Fruit fly (Drosophila melanogaster): ENCODE results near the gene Acbp4.

Acbp4 gene

DNA sequence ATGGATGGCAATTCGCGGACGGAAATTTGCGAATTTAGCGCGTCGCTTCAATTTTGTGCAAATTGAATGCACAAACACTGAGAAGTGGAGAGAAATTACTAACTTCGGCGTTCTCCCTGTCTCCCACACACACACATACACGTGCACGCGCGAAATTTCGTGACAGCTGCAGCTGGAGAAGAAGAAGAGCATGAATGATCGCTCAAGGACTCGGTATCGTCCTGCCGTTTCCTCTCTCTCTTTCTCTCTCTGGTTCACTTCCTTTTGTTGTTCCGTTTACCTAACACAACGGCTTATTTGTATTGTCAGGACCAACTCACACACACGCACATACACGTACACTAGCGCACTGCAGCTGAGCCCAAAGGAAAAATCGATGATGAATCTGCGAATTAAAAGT is 28.2 kb upstream of the Acbp4 start (continued):
- no peak; the same call in 1 of the 2 replicates for TF ChIP-seq ara (GFP tag; IDR thresholded peaks at IDR 0.05)
- no peak for TF ChIP-seq CG1647 (GFP tag; optimal IDR thresholded peaks at IDR 0.05)
- TF ChIP-seq Trl (optimal IDR thresholded peaks at IDR 0.05) = peak in 1 of 2 experiments; percentile 25
- no peak for TF ChIP-seq Trl (GFP tag; optimal IDR thresholded peaks at IDR 0.05)
- TF ChIP-seq crc (GFP tag; optimal IDR thresholded peaks at IDR 0.05) = no peak
- no peak for TF ChIP-seq CG12391 (tag; optimal IDR thresholded peaks at IDR 0.05)
- TF ChIP-seq CG5245 (GFP tag; optimal IDR thresholded peaks at IDR 0.05) = no peak
- no peak for TF ChIP-seq Max (GFP tag; optimal IDR thresholded peaks at IDR 0.05)
- TF ChIP-seq ac (GFP tag; optimal IDR thresholded peaks at IDR 0.05) = peak; percentile 47
- no peak for TF ChIP-seq pho (GFP tag; optimal IDR thresholded peaks at IDR 0.05)
- TF ChIP-seq CG11456 (GFP tag; IDR thresholded peaks at IDR 0.05) = no peak
- TF ChIP-seq CG3726 (GFP tag; IDR thresholded peaks at IDR 0.05) = no peak
- TF ChIP-seq CG4617 (GFP tag; optimal IDR thresholded peaks at IDR 0.05; ENCODE audit: borderline replicate concordance) = no peak
- no peak for TF ChIP-seq inv (GFP tag; IDR thresholded peaks at IDR 0.05; ENCODE audit: partially characterized antibody)
- no peak for TF ChIP-seq en (GFP tag; optimal IDR thresholded peaks at IDR 0.05)
- TF ChIP-seq Poxn (GFP tag; IDR thresholded peaks at IDR 0.05) = 0 out of 2 replicates have a peak, but pooled peaks have one; percentile 5
- no peak for TF ChIP-seq fd96Cb (tag; optimal IDR thresholded peaks at IDR 0.05)
- peak; percentile 79 for TF ChIP-seq CG17385 (GFP tag; optimal IDR thresholded peaks at IDR 0.05)
- no peak for TF ChIP-seq CG12236 (GFP tag; optimal IDR thresholded peaks at IDR 0.05)
- TF ChIP-seq CG2129 (GFP tag; IDR thresholded peaks at IDR 0.05; ENCODE audit: partially characterized antibody) = no peak
- TF ChIP-seq CG7745 (tag; optimal IDR thresholded peaks at IDR 0.05) = no peak
- TF ChIP-seq CG10654 (GFP tag; optimal IDR thresholded peaks at IDR 0.05) = no peak
- TF ChIP-seq CG1832 (GFP tag; optimal IDR thresholded peaks at IDR 0.05) = peak; percentile 39
- TF ChIP-seq lab (GFP tag; optimal IDR thresholded peaks at IDR 0.05) = no peak
- TF ChIP-seq CG12942 (GFP tag; optimal IDR thresholded peaks at IDR 0.05) = no peak
- TF ChIP-seq nerfin-1 (tag; optimal IDR thresholded peaks at IDR 0.05) = no peak
- TF ChIP-seq CG33213 (GFP tag; optimal IDR thresholded peaks at IDR 0.05) = no peak
- no peak for TF ChIP-seq trem (tag; optimal IDR thresholded peaks at IDR 0.05)
- no peak for TF ChIP-seq Mes4 (GFP tag; optimal IDR thresholded peaks at IDR 0.05)
- no peak for TF ChIP-seq CG3407 (GFP tag; optimal IDR thresholded peaks at IDR 0.05)
- TF ChIP-seq gt (GFP tag; IDR thresholded peaks at IDR 0.05) = no peak
- TF ChIP-seq Oaz (GFP tag; IDR thresholded peaks at IDR 0.05) = no peak
- TF ChIP-seq NfI (GFP tag; optimal IDR thresholded peaks at IDR 0.05) = no peak
- TF ChIP-seq cg (GFP tag; optimal IDR thresholded peaks at IDR 0.05) = peak; percentile 62
- no peak for TF ChIP-seq PHDP (tag; optimal IDR thresholded peaks at IDR 0.05)
- no peak for TF ChIP-seq Adf1 (GFP tag; IDR thresholded peaks at IDR 0.05)
- TF ChIP-seq CG15479 (GFP tag; optimal IDR thresholded peaks at IDR 0.05) = peak; percentile 61
- TF ChIP-seq CG17328 (GFP tag; IDR thresholded peaks at IDR 0.05) = no peak
- TF ChIP-seq CG1233 (GFP tag; optimal IDR thresholded peaks at IDR 0.05) = no peak
- no peak for TF ChIP-seq HHEX (GFP tag; optimal IDR thresholded peaks at IDR 0.05)
- TF ChIP-seq Ada2b (GFP tag; IDR thresholded peaks at IDR 0.05) = no peak

DNA sequence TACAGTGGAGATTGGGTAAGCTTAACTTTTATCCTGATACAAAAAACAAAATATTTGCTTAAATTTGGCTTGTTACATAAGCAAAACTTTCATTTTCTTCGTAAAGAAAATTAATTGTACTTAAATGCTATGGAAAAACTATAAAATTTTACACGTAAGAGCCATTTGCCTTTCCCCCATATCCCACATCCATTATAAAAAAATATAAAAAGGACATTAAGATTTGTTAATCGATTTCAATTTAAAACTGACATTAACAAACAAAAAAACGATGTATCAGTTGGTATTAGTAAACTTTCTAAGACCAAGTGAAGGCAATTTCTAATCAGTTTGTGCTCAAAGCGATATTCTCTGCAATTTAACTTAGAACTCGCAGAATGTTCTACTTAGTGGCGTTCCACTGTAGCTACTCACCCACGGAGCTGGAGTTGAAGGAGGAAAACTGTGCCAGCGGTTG is 27.5 kb upstream of the Acbp4 start:
- TF ChIP-seq chm (GFP tag; IDR thresholded peaks at IDR 0.05) (no peak), pros (GFP tag; optimal IDR thresholded peaks at IDR 0.05) (no peak), Neu2 (GFP tag; optimal IDR thresholded peaks at IDR 0.05; ENCODE audit: borderline replicate concordance) (peak; percentile 43), CG8281 (tag; optimal IDR thresholded peaks at IDR 0.05) (no peak), ems (GFP tag; optimal IDR thresholded peaks at IDR 0.05) (no peak), CG1647 (GFP tag; optimal IDR thresholded peaks at IDR 0.05) (no peak), CG5245 (GFP tag; optimal IDR thresholded peaks at IDR 0.05) (no peak), CG3163 (GFP tag; optimal IDR thresholded peaks at IDR 0.05) (no peak), bsh (GFP tag; optimal IDR thresholded peaks at IDR 0.05) (peak; percentile 11 to 37), CG14965 (GFP tag; optimal IDR thresholded peaks at IDR 0.05; ENCODE audit: borderline replicate concordance) (no peak), slbo (GFP tag; IDR thresholded peaks at IDR 0.05) (no peak), CG4360 (GFP tag; IDR thresholded peaks at IDR 0.05) (no peak), D19B (GFP tag; optimal IDR thresholded peaks at IDR 0.05) (no peak), Side (GFP tag; optimal IDR thresholded peaks at IDR 0.05) (no peak), CG1832 (GFP tag; optimal IDR thresholded peaks at IDR 0.05) (no peak)

All from whole organism, embryonic.